Worm (Caenorhabditis elegans): ENCODE measurements around the gene C16C8.7.
"Not testable (repeated sequence)": the region's sequence is repeated elsewhere in the genome, so short reads cannot be mapped to it uniquely, and the experiment has no call there.

- TF ChIP-seq dpl-1 (GFP tag; optimal IDR thresholded peaks at IDR 0.05); egl-43 (GFP tag; IDR thresholded peaks at IDR 0.05); R02D3.7 (tag; optimal IDR thresholded peaks at IDR 0.05); fos-1 (tag; optimal IDR thresholded peaks at IDR 0.05); ces-1 (GFP tag; optimal IDR thresholded peaks at IDR 0.05); mxl-2 (GFP tag; conservative IDR thresholded peaks at IDR 0.05); zip-11 (GFP tag; IDR thresholded peaks at IDR 0.05); hif-1 (tag; optimal IDR thresholded peaks at IDR 0.05); nhr-237 (tag; optimal IDR thresholded peaks at IDR 0.05); ama-1 (optimal IDR thresholded peaks at IDR 0.05); set-16 (GFP tag; IDR thresholded peaks at IDR 0.05); ceh-82 (tag; optimal IDR thresholded peaks at IDR 0.05); snpc-4 (tag; optimal IDR thresholded peaks at IDR 0.05): not testable (repeated sequence)
These were observed 4.6 kb upstream of the C16C8.7 start, which contains the start of gene C16C8.10 for ce11 chrII:3464580-3464979.

All from whole organism, L4 larva.